Fruit fly (Drosophila melanogaster) whole organism, embryonic: ENCODE measurements around the gene CG14657.

ENCODE experiments used
- Asciz ChIP-seq: fragments of 200-800 bp; sonication (Bioruptor generic); optimal IDR thresholded peaks from 2 replicates; lab custom pipeline; 2017; ENCODE audit warnings: missing biosample characterization, mild to moderate bottlenecking, missing genetic modification characterization, missing genetic modification reagents
- B-H1 ChIP-seq: fragments of 200-800 bp; sonication (Bioruptor generic); IDR thresholded peaks from 3 replicates; pipeline ENCODE4 v1.3.6; 2022; ENCODE audit warnings: missing biosample characterization, missing genetic modification characterization
- Bteb2 ChIP-seq: fragments of 200-800 bp; sonication (Bioruptor generic); optimal IDR thresholded peaks from 2 replicates; lab custom pipeline; 2016; ENCODE audit warnings: missing biosample characterization, missing genetic modification characterization
- CG11085 ChIP-seq: fragments of 200-800 bp; sonication (Bioruptor generic); IDR thresholded peaks from 2 replicates; pipeline ENCODE4 v1.3.6; 2022; ENCODE audit warnings: missing biosample characterization, missing genetic modification characterization
- CG11093 ChIP-seq: fragments of 200-800 bp; sonication (Bioruptor generic); IDR thresholded peaks from 3 replicates; pipeline ENCODE4 v1.3.6; 2022; ENCODE audit warnings: missing biosample characterization, missing genetic modification characterization
- CG11504 ChIP-seq: fragments of 200-800 bp; sonication (Bioruptor generic); optimal IDR thresholded peaks from 3 replicates; lab custom pipeline; 2019; ENCODE audit warnings: missing biosample characterization, mild to moderate bottlenecking, missing genetic modification characterization, moderate library complexity
- CG15514 ChIP-seq: fragments of 200-800 bp; sonication (Bioruptor generic); optimal IDR thresholded peaks from 3 replicates; lab custom pipeline; 2017; ENCODE audit warnings: missing biosample characterization, missing genetic modification characterization, mild to moderate bottlenecking, moderate library complexity, missing genetic modification reagents
- CG1792 ChIP-seq: fragments of 200-800 bp; sonication (Bioruptor generic); optimal IDR thresholded peaks from 2 replicates; lab custom pipeline; 2016; ENCODE audit warnings: missing biosample characterization, missing genetic modification characterization
- CG1832 ChIP-seq: fragments of 200-800 bp; sonication (Bioruptor generic); optimal IDR thresholded peaks from 2 replicates; lab custom pipeline; 2017; ENCODE audit warnings: missing biosample characterization, mild to moderate bottlenecking, missing genetic modification characterization, inconsistent platforms
- CG31388 ChIP-seq: fragments of 200-800 bp; sonication (Bioruptor generic); optimal IDR thresholded peaks from 2 replicates; lab custom pipeline; 2016; ENCODE audit warnings: missing biosample characterization, missing genetic modification characterization
- CG34422 ChIP-seq: fragments of 200-800 bp; sonication (Bioruptor generic); IDR thresholded peaks from 3 replicates; pipeline ENCODE4 v1.3.6; 2022; ENCODE audit warnings: missing biosample characterization, missing genetic modification characterization
- CG3838 ChIP-seq: fragments of 200-800 bp; sonication (Bioruptor generic); optimal IDR thresholded peaks from 3 replicates; lab custom pipeline; 2016; ENCODE audit warnings: missing biosample characterization, missing genetic modification characterization
- CG3847 ChIP-seq: fragments of 200-800 bp; sonication (Bioruptor generic); IDR thresholded peaks from 2 replicates; pipeline ENCODE4 v1.3.6; 2022; ENCODE audit warnings: missing biosample characterization, missing genetic modification characterization
- CG4282 ChIP-seq: fragments of 200-800 bp; sonication (Bioruptor generic); optimal IDR thresholded peaks from 2 replicates; lab custom pipeline; 2016; ENCODE audit warnings: missing biosample characterization, missing genetic modification characterization
- CG6175 ChIP-seq: fragments of 200-800 bp; sonication (Bioruptor generic); IDR thresholded peaks from 3 replicates; pipeline ENCODE4 v1.3.6; 2022; ENCODE audit warnings: missing biosample characterization, missing genetic modification characterization
- CG7357 ChIP-seq: fragments of 200-800 bp; sonication (Bioruptor generic); IDR thresholded peaks from 3 replicates; pipeline ENCODE4 v1.3.6; 2022; ENCODE audit warnings: missing biosample characterization, missing genetic modification characterization
- CG7839 ChIP-seq: fragments of 200-800 bp; sonication (Bioruptor generic); optimal IDR thresholded peaks from 3 replicates; lab custom pipeline; 2018; ENCODE audit warnings: missing biosample characterization, mild to moderate bottlenecking, missing genetic modification characterization, moderate library complexity
- CG8765 ChIP-seq: fragments of 200-800 bp; sonication (Bioruptor generic); IDR thresholded peaks from 2 replicates; pipeline ENCODE4 v1.3.6; 2022; ENCODE audit warnings: missing biosample characterization, missing genetic modification characterization
- CG9609 ChIP-seq: fragments of 200-800 bp; sonication (Bioruptor generic); optimal IDR thresholded peaks from 3 replicates; lab custom pipeline; 2016; ENCODE audit warnings: missing biosample characterization, missing genetic modification characterization
- Doc3 ChIP-seq: fragments of 200-800 bp; sonication (Bioruptor generic); IDR thresholded peaks from 3 replicates; pipeline ENCODE4 v1.3.6; 2022; ENCODE audit warnings: missing biosample characterization, missing genetic modification characterization; ENCODE audit not compliant: partially characterized antibody
- ERR ChIP-seq: fragments of 200-800 bp; sonication (Bioruptor generic); optimal IDR thresholded peaks from 2 replicates; lab custom pipeline; 2016; ENCODE audit warnings: missing biosample characterization, missing genetic modification characterization
- Gsc ChIP-seq: fragments of 200-800 bp; sonication (Bioruptor generic); IDR thresholded peaks from 2 replicates; pipeline ENCODE4 v1.3.6; 2022; ENCODE audit warnings: missing biosample characterization, missing genetic modification characterization
- Hey ChIP-seq: fragments of 200-800 bp; sonication (Bioruptor generic); optimal IDR thresholded peaks from 3 replicates; lab custom pipeline; 2018; ENCODE audit warnings: missing biosample characterization, mild to moderate bottlenecking, missing genetic modification characterization
- Hr51 ChIP-seq, 2 experiments: fragments of 200-800 bp; sonication (Bioruptor generic); optimal IDR thresholded peaks; 2 replicates in 1 of 2; 3 replicates in 1 of 2; lab custom pipeline; 2016 to 2018; ENCODE audit warnings: missing biosample characterization in 2 of 2, missing genetic modification characterization in 2 of 2, mild to moderate bottlenecking in 1 of 2, moderate library complexity in 1 of 2
- MBD-R2 ChIP-seq: fragments of 200-800 bp; sonication (Bioruptor generic); IDR thresholded peaks from 2 replicates; pipeline ENCODE4 v1.3.6; 2022; ENCODE audit warnings: missing biosample characterization, missing genetic modification characterization
- MESR4 ChIP-seq: fragments of 200-800 bp; sonication (Bioruptor generic); optimal IDR thresholded peaks from 2 replicates; lab custom pipeline; 2018; ENCODE audit warnings: missing biosample characterization, mild to moderate bottlenecking, missing genetic modification characterization, moderate library complexity
- Mad ChIP-seq: fragments of 200-800 bp; sonication (Bioruptor generic); optimal IDR thresholded peaks from 2 replicates; lab custom pipeline; 2016; ENCODE audit warnings: missing biosample characterization, missing genetic modification characterization
- Mrtf ChIP-seq: fragments of 200-800 bp; sonication (Bioruptor generic); IDR thresholded peaks from 3 replicates; pipeline ENCODE4 v1.3.6; 2022; ENCODE audit warnings: missing biosample characterization, missing genetic modification characterization
- Nf-YA ChIP-seq: fragments of 200-800 bp; sonication (Bioruptor generic); IDR thresholded peaks from 2 replicates; pipeline ENCODE4 v1.3.6; 2022; ENCODE audit warnings: missing biosample characterization, missing genetic modification characterization
- Ravus ChIP-seq: fragments of 200-800 bp; sonication (Bioruptor generic); IDR thresholded peaks from 2 replicates; pipeline ENCODE4 v1.3.6; 2022; ENCODE audit warnings: missing biosample characterization, missing genetic modification characterization
- Side ChIP-seq: fragments of 200-800 bp; sonication (Bioruptor generic); optimal IDR thresholded peaks from 2 replicates; lab custom pipeline; 2016; ENCODE audit warnings: missing biosample characterization, missing genetic modification characterization
- Sin3A ChIP-seq: fragments of >200 bp; optimal IDR thresholded peaks from 2 replicates; lab custom pipeline; 2018
- Sry-δ ChIP-seq: fragments of 200-800 bp; sonication (Bioruptor generic); optimal IDR thresholded peaks from 2 replicates; lab custom pipeline; 2016; ENCODE audit warnings: missing biosample characterization, missing genetic modification characterization
- Ssrp ChIP-seq: fragments of 200-800 bp; sonication (Bioruptor generic); optimal IDR thresholded peaks from 2 replicates; lab custom pipeline; 2018; ENCODE audit warnings: missing biosample characterization, mild to moderate bottlenecking, missing genetic modification characterization, moderate library complexity
- ase ChIP-seq: fragments of 200-800 bp; sonication (Bioruptor generic); IDR thresholded peaks from 3 replicates; pipeline ENCODE4 v1.3.6; 2022; ENCODE audit warnings: missing biosample characterization, missing genetic modification characterization
- bcd ChIP-seq: fragments of 200-800 bp; sonication (Bioruptor generic); optimal IDR thresholded peaks from 2 replicates; lab custom pipeline; 2017; ENCODE audit warnings: missing biosample characterization, mild to moderate bottlenecking, missing genetic modification characterization
- bigmax ChIP-seq: fragments of 200-800 bp; sonication (Bioruptor generic); optimal IDR thresholded peaks from 2 replicates; lab custom pipeline; 2018; ENCODE audit warnings: missing biosample characterization, mild to moderate bottlenecking, missing genetic modification characterization
- crol ChIP-seq: fragments of 200-800 bp; sonication (Bioruptor generic); IDR thresholded peaks from 2 replicates; pipeline ENCODE4 v1.3.6; 2022; ENCODE audit warnings: missing biosample characterization, missing genetic modification characterization
- da ChIP-seq: fragments of 200-800 bp; sonication (Bioruptor generic); optimal IDR thresholded peaks from 2 replicates; lab custom pipeline; 2016; ENCODE audit warnings: missing biosample characterization, missing genetic modification characterization
- dan ChIP-seq: fragments of 200-800 bp; sonication (Bioruptor generic); IDR thresholded peaks from 2 replicates; pipeline ENCODE4 v1.3.6; 2022; ENCODE audit warnings: missing biosample characterization, missing genetic modification characterization
- dm ChIP-seq: fragments of 200-800 bp; sonication (Bioruptor generic); optimal IDR thresholded peaks from 3 replicates; lab custom pipeline; 2016; ENCODE audit warnings: missing biosample characterization, missing genetic modification characterization
- eyg ChIP-seq: fragments of 200-800 bp; sonication (Bioruptor generic); optimal IDR thresholded peaks from 3 replicates; lab custom pipeline; 2016; ENCODE audit warnings: missing biosample characterization, missing genetic modification characterization
- grn ChIP-seq: fragments of 200-800 bp; sonication (Bioruptor generic); optimal IDR thresholded peaks from 3 replicates; lab custom pipeline; 2017; ENCODE audit warnings: missing biosample characterization, missing genetic modification characterization
- gt ChIP-seq: fragments of 200-800 bp; sonication (Bioruptor generic); IDR thresholded peaks from 2 replicates; pipeline ENCODE4 v1.3.6; 2022; ENCODE audit warnings: missing biosample characterization, missing genetic modification characterization
- lbe ChIP-seq: fragments of 200-800 bp; sonication (Bioruptor generic); optimal IDR thresholded peaks from 2 replicates; lab custom pipeline; 2016; ENCODE audit warnings: missing biosample characterization, mild to moderate bottlenecking, missing genetic modification characterization
- mld ChIP-seq: fragments of 200-800 bp; sonication (Bioruptor generic); IDR thresholded peaks from 3 replicates; pipeline ENCODE4 v1.3.6; 2022; ENCODE audit warnings: missing biosample characterization, missing genetic modification characterization; ENCODE audit not compliant: partially characterized antibody
- nom ChIP-seq: fragments of 200-800 bp; sonication (Bioruptor generic); optimal IDR thresholded peaks from 2 replicates; lab custom pipeline; 2017; ENCODE audit warnings: missing biosample characterization, missing genetic modification characterization, mild to moderate bottlenecking, moderate library complexity, missing genetic modification reagents
- sim ChIP-seq: fragments of 200-800 bp; sonication (Bioruptor generic); IDR thresholded peaks from 2 replicates; pipeline ENCODE4 v1.3.6; 2022; ENCODE audit warnings: missing biosample characterization, missing genetic modification characterization
- slbo ChIP-seq: fragments of 200-800 bp; sonication (Bioruptor generic); IDR thresholded peaks from 2 replicates; pipeline ENCODE4 v1.3.6; 2022; ENCODE audit warnings: missing biosample characterization, missing genetic modification characterization
- tap ChIP-seq: fragments of 200-800 bp; optimal IDR thresholded peaks from 3 replicates; lab custom pipeline; 2019; ENCODE audit warnings: missing biosample characterization, mild to moderate bottlenecking, missing genetic modification characterization, moderate library complexity
- unpg ChIP-seq: fragments of 200-800 bp; sonication (Bioruptor generic); optimal IDR thresholded peaks from 3 replicates; lab custom pipeline; 2018; ENCODE audit warnings: missing biosample characterization, mild to moderate bottlenecking, missing genetic modification characterization, moderate library complexity
- vfl ChIP-seq: fragments of 200-800 bp; sonication (Bioruptor generic); optimal IDR thresholded peaks from 2 replicates; lab custom pipeline; 2016; ENCODE audit warnings: missing biosample characterization, missing genetic modification characterization

CG14657 gene

dm6 chr3R:4811936-4812534 is 9.2 kb downstream of the CG14657 start, which contains the start of the genes Hus1-like and ctrip (continued):
- TF ChIP-seq MESR4 (GFP tag; lab: Kevin White, UChicago) = peak; percentile 97
- TF ChIP-seq CG4282 (GFP tag; lab: Kevin White, UChicago) = no peak
- TF ChIP-seq ase = no peak
- no peak for TF ChIP-seq CG3838
- no peak for TF ChIP-seq Nf-YA (GFP tag; lab: Robert Waterston, UW)
- TF ChIP-seq CG6175 (GFP tag; lab: Robert Waterston, UW) = no peak
- TF ChIP-seq sim = no peak
- TF ChIP-seq dan = no peak
- peak; percentile 88 for TF ChIP-seq CG7357 (GFP tag; lab: Robert Waterston, UW)
- TF ChIP-seq bigmax = no peak
- TF ChIP-seq da = no peak
- no peak for TF ChIP-seq Sin3A (lab: Kevin White, UChicago)
- TF ChIP-seq tap (tag; lab: Kevin White, UChicago) = no peak
- no peak for TF ChIP-seq CG9609 (GFP tag; lab: Kevin White, UChicago)
- peak; percentile 50 for TF ChIP-seq CG15514 (GFP tag; lab: Kevin White, UChicago)
- no peak for TF ChIP-seq Doc3 (GFP tag; lab: Robert Waterston, UW)
- no peak for TF ChIP-seq CG11504 (tag; lab: Kevin White, UChicago)
- TF ChIP-seq lbe (GFP tag; lab: Kevin White, UChicago) = no peak
- peak; percentile 53 for TF ChIP-seq Sry-δ (GFP tag; lab: Kevin White, UChicago)
- no peak for TF ChIP-seq bcd (GFP tag; lab: Kevin White, UChicago)
- no peak for TF ChIP-seq grn
- TF ChIP-seq unpg (GFP tag; lab: Kevin White, UChicago) = no peak
- TF ChIP-seq nom = peak; percentile 35
- no peak for TF ChIP-seq Side (GFP tag; lab: Kevin White, UChicago)
- no peak for TF ChIP-seq CG1792 (GFP tag; lab: Kevin White, UChicago)
- no peak for TF ChIP-seq Mad (GFP tag; lab: Kevin White, UChicago)
- no peak for TF ChIP-seq eyg (GFP tag; lab: Kevin White, UChicago)
- no peak for TF ChIP-seq CG8765 (GFP tag; lab: Robert Waterston, UW)
- TF ChIP-seq CG1832 (GFP tag; lab: Kevin White, UChicago) = no peak
- no peak for TF ChIP-seq crol
- no peak for TF ChIP-seq Asciz (GFP tag; lab: Kevin White, UChicago)
- TF ChIP-seq slbo (GFP tag; lab: Robert Waterston, UW) = 0 out of 2 replicates have a peak, but pooled peaks have one; percentile 36
- no peak for TF ChIP-seq Ssrp
- TF ChIP-seq Mrtf (GFP tag; lab: Robert Waterston, UW) = no peak
- TF ChIP-seq CG34422 = peak; percentile 68; the same call in 1 of the 3 replicates
- TF ChIP-seq Bteb2 (GFP tag; lab: Kevin White, UChicago) = no peak
- peak; percentile 3 for TF ChIP-seq CG7839 (tag; lab: Kevin White, UChicago)
- TF ChIP-seq CG31388 (GFP tag; lab: Kevin White, UChicago) = no peak
- no peak for TF ChIP-seq Hr51 (GFP tag; optimal IDR thresholded peaks at IDR 0.05; lab: Kevin White, UChicago)
- peak; percentile 49 for TF ChIP-seq dm (GFP tag; lab: Kevin White, UChicago)
- no peak for TF ChIP-seq CG11085
- TF ChIP-seq vfl = no peak
- TF ChIP-seq CG3847 = 0 out of 2 replicates have a peak, but pooled peaks have one; percentile 16
- no peak for TF ChIP-seq Ravus
- no peak for TF ChIP-seq Gsc
- peak; percentile 67 for TF ChIP-seq mld (GFP tag; lab: Robert Waterston, UW)
- no peak for TF ChIP-seq ERR (GFP tag; lab: Kevin White, UChicago)
- TF ChIP-seq gt (GFP tag; lab: Robert Waterston, UW) = no peak
- TF ChIP-seq CG11093 = no peak
- TF ChIP-seq MBD-R2 (GFP tag; lab: Robert Waterston, UW) = peak; percentile 48; the same call in 1 of the 2 replicates
- no peak for TF ChIP-seq Hey (tag; lab: Kevin White, UChicago)
- TF ChIP-seq B-H1 (GFP tag; lab: Robert Waterston, UW) = no peak; the same call in 2 of the 3 replicates
